Fruit fly (Drosophila melanogaster): Measurements from ENCODE around the gene Tps1.

- TF ChIP-seq CG8478 (optimal IDR thresholded peaks at IDR 0.05) (no peak), CTCF (optimal IDR thresholded peaks at IDR 0.05) (no peak)
These were observed 29.0 kb upstream of the Tps1 start for dm6 chr2L:4359156-4359555.
